Fruit fly (Drosophila melanogaster) whole organism, embryonic: ENCODE results near the gene Ube3a.

Source experiments
- ATbp ChIP-seq: fragments of 200-800 bp; sonication (Bioruptor generic); optimal IDR thresholded peaks from 2 replicates; lab custom pipeline; 2017; ENCODE audit warnings: missing biosample characterization, mild to moderate bottlenecking, missing genetic modification characterization, missing genetic modification reagents
- Atf-2 ChIP-seq: fragments of 200-800 bp; sonication (Bioruptor generic); optimal IDR thresholded peaks from 2 replicates; lab custom pipeline; 2016; ENCODE audit warnings: missing biosample characterization, missing genetic modification characterization
- CG10543 ChIP-seq: fragments of 200-800 bp; sonication (Bioruptor generic); optimal IDR thresholded peaks from 3 replicates; lab custom pipeline; 2017; ENCODE audit warnings: missing biosample characterization, mild to moderate bottlenecking, missing genetic modification characterization, moderate library complexity
- CG10979 ChIP-seq: fragments of 200-800 bp; sonication (Bioruptor generic); optimal IDR thresholded peaks from 2 replicates; lab custom pipeline; 2018; ENCODE audit warnings: missing biosample characterization, mild to moderate bottlenecking, missing genetic modification characterization, moderate library complexity
- CG16779 ChIP-seq: fragments of 200-800 bp; sonication (Bioruptor generic); IDR thresholded peaks from 2 replicates; pipeline ENCODE4 v1.3.6; 2022; ENCODE audit warnings: missing biosample characterization, missing genetic modification characterization
- CG16813 ChIP-seq: fragments of 200-800 bp; sonication (Bioruptor generic); IDR thresholded peaks from 3 replicates; pipeline ENCODE4 v1.3.6; 2022; ENCODE audit warnings: missing biosample characterization, missing genetic modification characterization; ENCODE audit not compliant: partially characterized antibody
- CG17385 ChIP-seq: fragments of 200-800 bp; sonication (Bioruptor generic); optimal IDR thresholded peaks from 3 replicates; lab custom pipeline; 2018; ENCODE audit warnings: missing biosample characterization, mild to moderate bottlenecking, missing genetic modification characterization
- CG17568 ChIP-seq: fragments of 200-800 bp; sonication (Bioruptor generic); optimal IDR thresholded peaks from 2 replicates; lab custom pipeline; 2018; ENCODE audit warnings: missing biosample characterization, mild to moderate bottlenecking, missing genetic modification characterization, moderate library complexity
- CG2678 ChIP-seq: fragments of 200-800 bp; sonication (Bioruptor generic); optimal IDR thresholded peaks from 3 replicates; lab custom pipeline; 2019; ENCODE audit warnings: missing biosample characterization, mild to moderate bottlenecking, missing genetic modification characterization, moderate library complexity
- CG31365 ChIP-seq: fragments of 200-800 bp; sonication (Bioruptor generic); optimal IDR thresholded peaks from 2 replicates; lab custom pipeline; 2018; ENCODE audit warnings: missing biosample characterization, mild to moderate bottlenecking, missing genetic modification characterization
- CG31388 ChIP-seq: fragments of 200-800 bp; sonication (Bioruptor generic); optimal IDR thresholded peaks from 2 replicates; lab custom pipeline; 2016; ENCODE audit warnings: missing biosample characterization, missing genetic modification characterization
- CG31441 ChIP-seq: fragments of 200-800 bp; sonication (Bioruptor generic); IDR thresholded peaks from 2 replicates; pipeline ENCODE4 v1.3.6; 2022; ENCODE audit warnings: missing biosample characterization, missing genetic modification characterization
- CG3163 ChIP-seq: fragments of 200-800 bp; sonication (Bioruptor generic); optimal IDR thresholded peaks from 3 replicates; lab custom pipeline; 2016; ENCODE audit warnings: missing biosample characterization, missing genetic modification characterization
- CG3281 ChIP-seq: fragments of 200-800 bp; sonication (Bioruptor generic); optimal IDR thresholded peaks from 3 replicates; lab custom pipeline; 2017; ENCODE audit warnings: missing biosample characterization, mild to moderate bottlenecking, missing genetic modification characterization
- CG33557 ChIP-seq: fragments of 200-800 bp; sonication (Bioruptor generic); optimal IDR thresholded peaks from 2 replicates; lab custom pipeline; 2019; ENCODE audit warnings: missing biosample characterization, mild to moderate bottlenecking, missing genetic modification characterization, moderate library complexity
- CG6683 ChIP-seq: fragments of 200-800 bp; sonication (Bioruptor generic); optimal IDR thresholded peaks from 2 replicates; lab custom pipeline; 2017; ENCODE audit warnings: missing biosample characterization, mild to moderate bottlenecking, missing genetic modification characterization, missing genetic modification reagents
- CG7745 ChIP-seq: fragments of 200-800 bp; sonication (Bioruptor generic); optimal IDR thresholded peaks from 2 replicates; lab custom pipeline; 2018; ENCODE audit warnings: missing biosample characterization, mild to moderate bottlenecking, missing genetic modification characterization, moderate library complexity
- CG8089 ChIP-seq: fragments of 200-800 bp; sonication (Bioruptor generic); optimal IDR thresholded peaks from 3 replicates; lab custom pipeline; 2016; ENCODE audit warnings: missing biosample characterization, missing genetic modification characterization
- CG8765 ChIP-seq: fragments of 200-800 bp; sonication (Bioruptor generic); IDR thresholded peaks from 2 replicates; pipeline ENCODE4 v1.3.6; 2022; ENCODE audit warnings: missing biosample characterization, missing genetic modification characterization
- CG8924 ChIP-seq: fragments of 200-800 bp; optimal IDR thresholded peaks from 3 replicates; lab custom pipeline; 2019; ENCODE audit warnings: missing biosample characterization, mild to moderate bottlenecking, missing genetic modification characterization, moderate library complexity
- CrebB ChIP-seq: fragments of 200-800 bp; sonication (Bioruptor generic); optimal IDR thresholded peaks from 3 replicates; lab custom pipeline; 2018; ENCODE audit warnings: missing biosample characterization, mild to moderate bottlenecking, missing genetic modification characterization
- Doc3 ChIP-seq: fragments of 200-800 bp; sonication (Bioruptor generic); IDR thresholded peaks from 3 replicates; pipeline ENCODE4 v1.3.6; 2022; ENCODE audit warnings: missing biosample characterization, missing genetic modification characterization; ENCODE audit not compliant: partially characterized antibody
- Drgx ChIP-seq: fragments of 200-800 bp; sonication (Bioruptor generic); IDR thresholded peaks from 2 replicates; pipeline ENCODE4 v1.3.6; 2022; ENCODE audit warnings: missing biosample characterization, missing genetic modification characterization
- E2f2 ChIP-seq: fragments of 200-800 bp; sonication (Bioruptor generic); IDR thresholded peaks from 2 replicates; pipeline ENCODE4 v1.3.6; 2022; ENCODE audit warnings: missing biosample characterization, missing genetic modification characterization
- Fer2 ChIP-seq: fragments of 200-800 bp; sonication (Bioruptor generic); optimal IDR thresholded peaks from 2 replicates; lab custom pipeline; 2018; ENCODE audit warnings: missing biosample characterization, mild to moderate bottlenecking, missing genetic modification characterization, moderate library complexity
- Lhr ChIP-seq: fragments of 200-800 bp; sonication (Bioruptor generic); optimal IDR thresholded peaks from 3 replicates; lab custom pipeline; 2017; ENCODE audit warnings: mild to moderate bottlenecking, missing biosample characterization, missing genetic modification reagents, missing genetic modification characterization
- NC2β ChIP-seq: fragments of 200-800 bp; sonication (Bioruptor generic); optimal IDR thresholded peaks from 2 replicates; lab custom pipeline; 2016; ENCODE audit warnings: missing biosample characterization, missing genetic modification characterization
- NfI ChIP-seq: fragments of 200-800 bp; sonication (Bioruptor generic); optimal IDR thresholded peaks from 3 replicates; lab custom pipeline; 2018; ENCODE audit warnings: missing biosample characterization, mild to moderate bottlenecking, missing genetic modification characterization, moderate library complexity
- PHDP ChIP-seq: fragments of 200-800 bp; sonication (Bioruptor generic); optimal IDR thresholded peaks from 3 replicates; lab custom pipeline; 2018; ENCODE audit warnings: missing biosample characterization, mild to moderate bottlenecking, missing genetic modification characterization, moderate library complexity
- Pdp1 ChIP-seq, 2 experiments: fragments of 200-800 bp; sonication (Bioruptor generic); optimal IDR thresholded peaks; 3 replicates each; lab custom pipeline; 2016; ENCODE audit warnings: missing biosample characterization in 2 of 2, missing genetic modification characterization in 2 of 2, mild to moderate bottlenecking in 1 of 2, moderate library complexity in 1 of 2
- Poxn ChIP-seq: fragments of 200-800 bp; sonication (Bioruptor generic); IDR thresholded peaks from 2 replicates; pipeline ENCODE4 v1.3.6; 2022; ENCODE audit warnings: missing biosample characterization, missing genetic modification characterization
- Spps ChIP-seq: fragments of 200-800 bp; sonication (Bioruptor generic); optimal IDR thresholded peaks from 2 replicates; lab custom pipeline; 2018; ENCODE audit warnings: missing biosample characterization, mild to moderate bottlenecking, missing genetic modification characterization
- Stat92E ChIP-seq, 3 experiments: fragments of >200 bp in 2 of 3; fragments of 200-800 bp in 1 of 3; sonication (Bioruptor generic) in 1 of 3; optimal IDR thresholded peaks; 2 replicates each; lab custom pipeline; 2017 to 2019; ENCODE audit warnings: missing biosample characterization in 3 of 3, missing genetic modification characterization in 3 of 3, mild to moderate bottlenecking in 1 of 3, moderate library complexity in 1 of 3
- Tbp ChIP-seq: fragments of >200 bp; optimal IDR thresholded peaks from 2 replicates; lab custom pipeline; 2018; ENCODE audit warnings: missing biosample characterization, missing genetic modification characterization
- al ChIP-seq: fragments of 200-800 bp; sonication (Bioruptor generic); IDR thresholded peaks from 2 replicates; pipeline ENCODE4 v1.3.6; 2022; ENCODE audit warnings: missing biosample characterization, missing genetic modification characterization
- chinmo ChIP-seq: fragments of 200-800 bp; sonication (Bioruptor generic); IDR thresholded peaks from 4 replicates; pipeline ENCODE4 v1.3.6; 2022; ENCODE audit warnings: missing biosample characterization, missing genetic modification characterization; ENCODE audit not compliant: partially characterized antibody
- chn ChIP-seq: fragments of 200-800 bp; sonication (Bioruptor generic); optimal IDR thresholded peaks from 2 replicates; lab custom pipeline; 2016; ENCODE audit warnings: missing biosample characterization, missing genetic modification characterization
- dmrt99B ChIP-seq: fragments of 200-800 bp; sonication (Bioruptor generic); optimal IDR thresholded peaks from 2 replicates; lab custom pipeline; 2018; ENCODE audit warnings: missing biosample characterization, mild to moderate bottlenecking, missing genetic modification characterization, moderate library complexity
- esg ChIP-seq: fragments of 200-800 bp; sonication (Bioruptor generic); conservative IDR thresholded peaks from 2 replicates; pipeline ENCODE4 v1.3.6; 2022; ENCODE audit warnings: missing biosample characterization, missing genetic modification characterization
- grau ChIP-seq: fragments of 200-800 bp; optimal IDR thresholded peaks from 3 replicates; lab custom pipeline; 2019; ENCODE audit warnings: missing biosample characterization, mild to moderate bottlenecking, missing genetic modification characterization, moderate library complexity
- gsb ChIP-seq: fragments of 200-800 bp; sonication (Bioruptor generic); IDR thresholded peaks from 2 replicates; pipeline ENCODE4 v1.3.6; 2022; ENCODE audit warnings: missing biosample characterization, missing genetic modification characterization
- jing ChIP-seq: fragments of 200-800 bp; sonication (Bioruptor generic); optimal IDR thresholded peaks from 2 replicates; lab custom pipeline; 2018; ENCODE audit warnings: missing biosample characterization, mild to moderate bottlenecking, missing genetic modification characterization
- klu ChIP-seq: fragments of 200-800 bp; sonication (Bioruptor generic); IDR thresholded peaks from 2 replicates; pipeline ENCODE4 v1.3.6; 2022; ENCODE audit warnings: missing biosample characterization, missing genetic modification characterization
- mirr ChIP-seq: fragments of 200-800 bp; sonication (Bioruptor generic); optimal IDR thresholded peaks from 3 replicates; lab custom pipeline; 2018; ENCODE audit warnings: missing biosample characterization, mild to moderate bottlenecking, missing genetic modification characterization
- otp ChIP-seq: fragments of 200-800 bp; sonication (Bioruptor generic); IDR thresholded peaks from 3 replicates; pipeline ENCODE4, ENCODE4 v1.3.6; 2022; ENCODE audit warnings: missing biosample characterization, missing genetic modification characterization
- pfk ChIP-seq: fragments of 200-800 bp; sonication (Bioruptor generic); optimal IDR thresholded peaks from 2 replicates; lab custom pipeline; 2018; ENCODE audit warnings: missing biosample characterization, mild to moderate bottlenecking, missing genetic modification characterization, moderate library complexity
- sisA ChIP-seq: fragments of 200-800 bp; sonication (Bioruptor generic); IDR thresholded peaks from 2 replicates; pipeline ENCODE4 v1.3.6; 2022; ENCODE audit warnings: missing biosample characterization, missing genetic modification characterization
- sug ChIP-seq: fragments of 200-800 bp; optimal IDR thresholded peaks from 2 replicates; lab custom pipeline; 2019; ENCODE audit warnings: missing biosample characterization, mild to moderate bottlenecking, missing genetic modification characterization, moderate library complexity
- yki ChIP-seq: fragments of >200 bp; optimal IDR thresholded peaks from 3 replicates; lab custom pipeline; 2018
- zf30C ChIP-seq: fragments of 200-800 bp; sonication (Bioruptor generic); optimal IDR thresholded peaks from 3 replicates; lab custom pipeline; 2018; ENCODE audit warnings: missing biosample characterization, mild to moderate bottlenecking, missing genetic modification characterization

Gene Ube3a

dm6 chr3L:11205608-11206336 lies 4.6 kb downstream of the Ube3a start, which contains the start of gene Plod (continued):
- TF ChIP-seq Drgx (GFP tag; lab: Robert Waterston, UW) (peak; percentile 61), Stat92E (GFP tag; optimal IDR thresholded peaks at IDR 0.05; lab: Kevin White, UChicago) (peak in 1 of 3 experiments; percentile 16), CG33557 (no peak), al (GFP tag; lab: Robert Waterston, UW) (no peak), dmrt99B (tag; lab: Kevin White, UChicago) (peak; percentile 27), Spps (peak; percentile 11), E2f2 (GFP tag; lab: Robert Waterston, UW) (0 out of 2 replicates have a peak, but pooled peaks have one; percentile 39), Atf-2 (no peak), mirr (GFP tag; lab: Kevin White, UChicago) (peak; percentile 32), CG16779 (GFP tag; lab: Robert Waterston, UW) (no peak), chinmo (GFP tag; lab: Robert Waterston, UW) (peak; percentile 73; the same call in 2 of the 4 replicates), CG17385 (GFP tag; lab: Kevin White, UChicago) (peak; percentile 19), Fer2 (tag; lab: Kevin White, UChicago) (no peak), CG6683 (GFP tag; lab: Kevin White, UChicago) (no peak), CG7745 (tag; lab: Kevin White, UChicago) (no peak), Doc3 (GFP tag; lab: Robert Waterston, UW) (no peak), sug (peak; percentile 30), jing (GFP tag; lab: Kevin White, UChicago) (no peak), CG8765 (no peak), Lhr (GFP tag; lab: Kevin White, UChicago) (peak; percentile 82), esg (GFP tag; lab: Robert Waterston, UW) (no peak), CrebB (tag; lab: Kevin White, UChicago) (peak; percentile 28), sisA (GFP tag; lab: Robert Waterston, UW) (no peak), CG10543 (GFP tag; lab: Kevin White, UChicago) (peak; percentile 18), CG8089 (GFP tag; lab: Kevin White, UChicago) (no peak), zf30C (GFP tag; lab: Kevin White, UChicago) (no peak), NfI (GFP tag; lab: Kevin White, UChicago) (peak; percentile 34), CG31441 (GFP tag; lab: Robert Waterston, UW) (peak; percentile 66), Poxn (no peak), NC2β (GFP tag; lab: Kevin White, UChicago) (peak; percentile 31), yki (no peak), CG2678 (tag; lab: Kevin White, UChicago) (peak; percentile 65), CG3281 (GFP tag; lab: Kevin White, UChicago) (peak; percentile 46)
- TF ChIP-seq, all 482 proteins: peak for 245

- no peak for TF ChIP-seq chn (GFP tag; lab: Kevin White, UChicago)
- TF ChIP-seq CG17568 (GFP tag; lab: Kevin White, UChicago) = no peak
- TF ChIP-seq klu = no peak
- TF ChIP-seq otp (GFP tag; lab: Robert Waterston, UW) = no peak
- TF ChIP-seq pfk (GFP tag; lab: Kevin White, UChicago) = no peak
- TF ChIP-seq CG16813 (GFP tag; lab: Robert Waterston, UW) = no peak
- TF ChIP-seq CG3163 (GFP tag; lab: Kevin White, UChicago) = no peak
- peak; percentile 6 for TF ChIP-seq PHDP (tag; lab: Kevin White, UChicago)
- no peak for TF ChIP-seq Tbp (GFP tag; lab: Kevin White, UChicago)
- no peak for TF ChIP-seq gsb
- no peak for TF ChIP-seq CG31388 (GFP tag; lab: Kevin White, UChicago)
- peak; percentile 4 for TF ChIP-seq CG8924 (tag; lab: Kevin White, UChicago)
- no peak for TF ChIP-seq ATbp (GFP tag; lab: Kevin White, UChicago)
- TF ChIP-seq CG31365 = no peak
- TF ChIP-seq grau (tag; lab: Kevin White, UChicago) = peak; percentile 87
- TF ChIP-seq CG10979 (tag; lab: Kevin White, UChicago) = no peak
- no peak for TF ChIP-seq Pdp1 (GFP tag; optimal IDR thresholded peaks at IDR 0.05; lab: Kevin White, UChicago)
Observed at dm6 chr3L:11204852-11205251, 5.5 kb downstream of the Ube3a start.
